Fruit fly (Drosophila melanogaster): ENCODE measurements around the gene CG15386.
A peak's percentile ranks its signal among the peaks of the same experiment; 100 is the strongest.

CG15386 gene

dm6 chr2L:2177969-2178809 lies 38.9 kb downstream of the CG15386 start, which contains the start of gene aop:
TSS of gene aop (minus strand) at chr2L:2178754.
- peak; percentile 42 for TF ChIP-seq CG34367 (tag; optimal IDR thresholded peaks at IDR 0.05)
- no peak for TF ChIP-seq CG15710 (tag; optimal IDR thresholded peaks at IDR 0.05)
- TF ChIP-seq CG8159 (tag; optimal IDR thresholded peaks at IDR 0.05), result peak; percentile 24
- TF ChIP-seq CG13204 (GFP tag; optimal IDR thresholded peaks at IDR 0.05), result peak; percentile 57
- TF ChIP-seq CG10348 (GFP tag; IDR thresholded peaks at IDR 0.05), result no peak
- peak; percentile 22 for TF ChIP-seq gl (tag; optimal IDR thresholded peaks at IDR 0.05)
- TF ChIP-seq EcR (GFP tag; optimal IDR thresholded peaks at IDR 0.05), result peak; percentile 77
- TF ChIP-seq Ets98B (GFP tag; IDR thresholded peaks at IDR 0.05), result no peak
- TF ChIP-seq CG12605 (GFP tag; IDR thresholded peaks at IDR 0.05), result no peak
- peak; percentile 38 for TF ChIP-seq Pif1A (GFP tag; optimal IDR thresholded peaks at IDR 0.05)
- no peak for TF ChIP-seq CG32121 (GFP tag; IDR thresholded peaks at IDR 0.05)
- TF ChIP-seq CG9948 (tag; optimal IDR thresholded peaks at IDR 0.05), result peak; percentile 5
- TF ChIP-seq Snoo (tag; optimal IDR thresholded peaks at IDR 0.05), result peak; percentile 30
- TF ChIP-seq CG4496 (GFP tag; IDR thresholded peaks at IDR 0.05), result 0 out of 3 replicates have a peak, but pooled peaks have one; percentile 23
- TF ChIP-seq CG8301 (tag; optimal IDR thresholded peaks at IDR 0.05), result peak; percentile 10
- TF ChIP-seq Pif1B (GFP tag; optimal IDR thresholded peaks at IDR 0.05), result peak; percentile 44
- no peak for TF ChIP-seq D1 (tag; optimal IDR thresholded peaks at IDR 0.05)
- TF ChIP-seq CG14655 (GFP tag; optimal IDR thresholded peaks at IDR 0.05), result peak; percentile 30
- no peak for TF ChIP-seq CG17806 (tag; optimal IDR thresholded peaks at IDR 0.05)
- TF ChIP-seq rn (GFP tag; IDR thresholded peaks at IDR 0.05), result 0 out of 2 replicates have a peak, but pooled peaks have one; percentile 36
- TF ChIP-seq fd96Ca (GFP tag; IDR thresholded peaks at IDR 0.05), result no peak; the same call in 2 of the 3 replicates

dm6 chr2L:2177312-2177968 lies 39.6 kb downstream of the CG15386 start:
- TF ChIP-seq EcR (GFP tag; optimal IDR thresholded peaks at IDR 0.05), result no peak
- no peak for TF ChIP-seq CG12605 (GFP tag; IDR thresholded peaks at IDR 0.05)
- no peak for TF ChIP-seq D1 (tag; optimal IDR thresholded peaks at IDR 0.05)
- no peak for TF ChIP-seq CG13204 (GFP tag; optimal IDR thresholded peaks at IDR 0.05)
- TF ChIP-seq CG14655 (GFP tag; optimal IDR thresholded peaks at IDR 0.05), result peak; percentile 58
- peak; percentile 68 for TF ChIP-seq Pif1A (GFP tag; optimal IDR thresholded peaks at IDR 0.05)
- TF ChIP-seq Snoo (tag; optimal IDR thresholded peaks at IDR 0.05), result peak; percentile 75
- TF ChIP-seq Ets98B (GFP tag; IDR thresholded peaks at IDR 0.05), result no peak
- peak; percentile 69; the same call in 2 of the 3 replicates for TF ChIP-seq CG4496 (GFP tag; IDR thresholded peaks at IDR 0.05)
- TF ChIP-seq CG10348 (GFP tag; IDR thresholded peaks at IDR 0.05), result no peak
- no peak for TF ChIP-seq gl (tag; optimal IDR thresholded peaks at IDR 0.05)
- TF ChIP-seq CG17806 (tag; optimal IDR thresholded peaks at IDR 0.05), result peak; percentile 41
- peak; percentile 42 for TF ChIP-seq CG9948 (tag; optimal IDR thresholded peaks at IDR 0.05)
- peak; percentile 45 for TF ChIP-seq CG15710 (tag; optimal IDR thresholded peaks at IDR 0.05)
- no peak for TF ChIP-seq CG32121 (GFP tag; IDR thresholded peaks at IDR 0.05)
- TF ChIP-seq fd96Ca (GFP tag; IDR thresholded peaks at IDR 0.05), result no peak
- peak; percentile 33; the same call in 1 of the 2 replicates for TF ChIP-seq rn (GFP tag; IDR thresholded peaks at IDR 0.05)
- peak; percentile 66 for TF ChIP-seq CG8159 (tag; optimal IDR thresholded peaks at IDR 0.05)
- TF ChIP-seq Pif1B (GFP tag; optimal IDR thresholded peaks at IDR 0.05), result peak; percentile 64
- TF ChIP-seq CG8301 (tag; optimal IDR thresholded peaks at IDR 0.05), result peak; percentile 50
- TF ChIP-seq CG34367 (tag; optimal IDR thresholded peaks at IDR 0.05), result peak; percentile 41

DNA sequence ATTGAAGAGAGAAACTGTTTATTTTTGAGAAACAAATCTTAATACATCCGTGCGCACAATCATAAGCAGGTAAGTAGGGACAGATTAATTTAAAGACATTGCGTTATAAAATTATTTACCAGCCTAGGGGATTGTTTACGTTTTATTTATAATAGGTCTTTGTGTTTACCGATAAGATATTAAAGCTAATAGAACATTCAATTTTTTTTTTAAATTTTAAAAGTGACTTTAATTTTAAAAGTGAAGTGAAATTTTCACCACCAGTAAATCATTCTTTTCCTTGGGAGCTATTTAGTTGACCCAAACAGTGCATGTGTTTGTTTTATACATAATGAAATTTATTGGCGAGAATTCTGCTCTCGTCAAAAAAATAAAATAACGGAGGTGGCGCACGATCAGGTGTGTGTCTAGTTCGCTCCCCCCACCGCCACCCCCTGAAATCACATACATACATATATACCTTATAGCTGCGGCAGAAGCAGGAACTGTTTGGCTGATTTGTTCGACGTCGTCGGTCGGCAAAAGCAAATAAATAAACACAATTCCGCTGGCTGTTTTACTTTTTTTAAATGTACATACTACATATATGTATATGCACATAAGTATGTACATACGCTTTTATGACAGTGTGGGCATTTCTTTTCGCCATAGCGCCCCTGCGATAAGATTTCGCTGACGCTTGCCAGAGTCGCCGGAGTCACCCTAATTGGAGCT lies 41.0 kb downstream of the CG15386 start:
- TF ChIP-seq gl (tag; optimal IDR thresholded peaks at IDR 0.05), result peak; percentile 56
- peak; percentile 17; the same call in 1 of the 3 replicates for TF ChIP-seq fd96Ca (GFP tag; IDR thresholded peaks at IDR 0.05)
- TF ChIP-seq CG32121 (GFP tag; IDR thresholded peaks at IDR 0.05), result peak; percentile 45
- TF ChIP-seq Snoo (tag; optimal IDR thresholded peaks at IDR 0.05), result peak; percentile 20
- TF ChIP-seq Pif1A (GFP tag; optimal IDR thresholded peaks at IDR 0.05), result peak; percentile 53
- TF ChIP-seq rn (GFP tag; IDR thresholded peaks at IDR 0.05), result no peak
- peak; percentile 63 for TF ChIP-seq CG14655 (GFP tag; optimal IDR thresholded peaks at IDR 0.05)
- TF ChIP-seq CG9948 (tag; optimal IDR thresholded peaks at IDR 0.05), result peak; percentile 46
- TF ChIP-seq CG10348 (GFP tag; IDR thresholded peaks at IDR 0.05), result no peak
- TF ChIP-seq CG34367 (tag; optimal IDR thresholded peaks at IDR 0.05), result peak; percentile 38
- peak; percentile 44; the same call in 2 of the 3 replicates for TF ChIP-seq CG4496 (GFP tag; IDR thresholded peaks at IDR 0.05)
- TF ChIP-seq CG8301 (tag; optimal IDR thresholded peaks at IDR 0.05), result peak; percentile 46
- TF ChIP-seq Ets98B (GFP tag; IDR thresholded peaks at IDR 0.05), result peak; percentile 23; the same call in 1 of the 2 replicates
- peak; percentile 73 for TF ChIP-seq CG12605 (GFP tag; IDR thresholded peaks at IDR 0.05)
- TF ChIP-seq CG8159 (tag; optimal IDR thresholded peaks at IDR 0.05), result peak; percentile 73
- peak; percentile 60 for TF ChIP-seq Pif1B (GFP tag; optimal IDR thresholded peaks at IDR 0.05)
- TF ChIP-seq CG13204 (GFP tag; optimal IDR thresholded peaks at IDR 0.05), result peak; percentile 60
- peak; percentile 49 for TF ChIP-seq D1 (tag; optimal IDR thresholded peaks at IDR 0.05)
- peak; percentile 52 for TF ChIP-seq CG15710 (tag; optimal IDR thresholded peaks at IDR 0.05)
- no peak for TF ChIP-seq EcR (GFP tag; optimal IDR thresholded peaks at IDR 0.05)
- TF ChIP-seq CG17806 (tag; optimal IDR thresholded peaks at IDR 0.05), result peak; percentile 33
